Worm (Caenorhabditis elegans): ENCODE data around the gene F20D6.1.

ce11 chrV:8213868-8214267, 23.3 kb downstream of the F20D6.1 start, which contains the start of gene K07C11.7:
- TF ChIP-seq W03F9.2 (tag; optimal IDR thresholded peaks at IDR 0.05) (no peak), him-1 (tag; optimal IDR thresholded peaks at IDR 0.05) (no peak)

All from whole organism, L4/young adult.